Fruit fly (Drosophila melanogaster): Measurements from ENCODE around the gene Hsp70Aa.

The Hsp70Aa gene

DNA sequence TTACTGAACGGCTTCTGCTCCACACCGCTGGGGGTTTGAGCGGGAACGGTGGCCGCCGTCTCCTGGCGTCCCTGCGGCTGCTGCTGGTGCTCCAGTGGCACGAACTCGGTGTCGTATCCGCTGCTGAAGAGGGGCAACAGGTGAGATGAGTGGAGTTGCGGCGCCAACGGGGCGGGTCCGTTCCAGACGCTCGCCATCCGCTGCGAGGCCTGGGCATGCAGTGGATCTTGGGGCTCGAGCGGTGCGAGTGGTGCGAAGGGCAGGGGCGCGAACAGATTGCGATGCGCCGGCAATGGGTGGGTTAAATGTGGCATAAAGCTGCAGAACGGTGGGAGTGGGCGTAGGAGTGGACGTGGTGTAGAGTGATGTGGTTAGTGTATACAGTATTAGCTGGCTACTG lies 32.9 kb upstream of the Hsp70Aa start:
- TF ChIP-seq Hr78 (GFP tag; optimal IDR thresholded peaks at IDR 0.05) (no peak), Myc (optimal IDR thresholded peaks at IDR 0.05) (no peak), jim (GFP tag; optimal IDR thresholded peaks at IDR 0.05) (no peak), Sp1 (GFP tag; optimal IDR thresholded peaks at IDR 0.05) (no peak), brk (GFP tag; optimal IDR thresholded peaks at IDR 0.05) (no peak)

DNA sequence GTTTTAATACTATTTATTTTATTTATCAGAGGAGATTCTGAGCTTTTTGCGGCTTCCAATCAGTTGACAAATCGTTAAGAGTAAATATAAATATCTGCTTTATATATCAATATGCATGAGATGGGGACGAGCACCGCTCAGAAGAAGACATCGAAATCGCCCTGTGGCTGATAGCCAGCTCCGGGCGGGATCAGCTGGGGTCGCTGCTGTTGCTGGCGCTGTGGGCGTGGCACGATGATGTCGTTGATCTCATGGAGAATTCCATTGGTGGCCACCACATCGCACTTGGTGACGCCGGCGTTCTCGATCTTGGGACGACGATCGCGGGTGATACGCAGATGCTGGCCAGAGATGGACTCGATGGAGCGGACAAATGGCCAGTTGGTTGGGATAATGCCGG lies 28.5 kb upstream of the Hsp70Aa start:
- TF ChIP-seq Dif (GFP tag; optimal IDR thresholded peaks at IDR 0.05; ENCODE audit: partially characterized antibody) (peak; percentile 48), N (GFP tag; optimal IDR thresholded peaks at IDR 0.05) (no peak)

DNA sequence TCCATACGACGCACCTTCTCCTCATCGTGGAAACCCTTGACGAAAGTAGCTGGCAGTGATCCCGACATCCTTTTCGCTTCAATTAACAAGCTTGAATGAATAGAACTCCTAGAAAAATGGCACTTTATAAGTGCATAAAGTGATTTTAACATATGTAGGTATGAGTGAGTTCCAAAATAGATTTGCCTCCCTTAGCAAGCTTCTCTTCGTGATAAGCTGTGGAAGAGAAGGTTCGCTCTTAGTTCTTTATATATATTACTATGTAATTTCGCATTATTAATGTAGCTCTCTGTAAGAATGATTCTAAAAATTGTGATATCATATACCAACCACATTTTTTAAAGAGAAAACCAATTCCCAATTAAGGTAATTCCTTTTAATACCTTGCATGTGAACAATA lies 28.1 kb upstream of the Hsp70Aa start, which contains the start of gene CG3397:
CG3397 (minus strand) TSS at position 101 of the 400 bp plus-strand sequence.
- TF ChIP-seq HLH106 (tag; optimal IDR thresholded peaks at IDR 0.05) (no peak), sage (GFP tag; optimal IDR thresholded peaks at IDR 0.05) (peak; percentile 16)

DNA sequence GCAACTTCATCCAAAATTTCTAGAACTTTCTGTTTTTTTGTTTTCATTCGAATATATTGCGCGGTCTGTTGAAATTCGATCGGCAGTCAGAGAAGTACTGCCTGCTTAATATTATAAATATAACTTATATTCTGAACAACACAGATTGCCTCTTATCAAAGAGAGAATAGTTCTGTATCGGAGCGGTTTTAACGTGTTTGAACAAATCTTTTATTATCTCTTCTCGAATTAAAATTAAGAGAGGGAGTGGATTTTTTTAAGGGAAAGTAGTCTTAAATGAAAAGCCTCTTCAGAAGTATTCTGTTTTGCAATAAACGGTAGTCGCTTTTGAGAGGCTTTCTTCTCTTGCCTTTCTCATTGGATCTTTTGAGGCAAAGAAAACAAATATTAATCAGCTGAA lies 26.2 kb upstream of the Hsp70Aa start:
- peak; percentile 21 for TF ChIP-seq CrebA (GFP tag; optimal IDR thresholded peaks at IDR 0.05; ENCODE audit: borderline replicate concordance)
- TF ChIP-seq dmrt93B (GFP tag; optimal IDR thresholded peaks at IDR 0.05), result no peak

DNA sequence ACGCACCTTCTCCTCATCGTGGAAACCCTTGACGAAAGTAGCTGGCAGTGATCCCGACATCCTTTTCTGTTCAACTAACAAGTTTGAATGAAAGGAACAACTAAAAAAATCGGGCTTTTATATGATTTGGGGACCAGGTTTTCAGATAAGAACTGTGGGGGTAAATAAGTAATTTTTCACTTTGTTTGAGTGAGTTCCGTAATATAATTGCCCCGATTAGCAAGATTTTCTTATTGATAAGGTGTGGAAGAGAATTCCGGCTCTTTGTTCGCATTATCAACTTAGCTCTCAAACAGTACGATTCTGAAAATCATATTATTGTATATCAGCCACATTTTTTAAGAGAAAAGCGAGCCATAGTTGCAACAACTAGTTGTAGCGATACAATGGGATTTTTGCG lies 25.6 kb upstream of the Hsp70Aa start, which contains the start of gene CG12224:
CG12224 (minus strand) TSS at position 101 of the 400 bp plus-strand sequence.
- TF ChIP-seq jim (GFP tag; optimal IDR thresholded peaks at IDR 0.05), result no peak
- no peak for TF ChIP-seq Hr78 (GFP tag; optimal IDR thresholded peaks at IDR 0.05)
- no peak for TF ChIP-seq dsf (GFP tag; optimal IDR thresholded peaks at IDR 0.05; ENCODE audit: borderline replicate concordance)
- no peak for TF ChIP-seq Sp1 (GFP tag; optimal IDR thresholded peaks at IDR 0.05)
- no peak for TF ChIP-seq dmrt93B (GFP tag; optimal IDR thresholded peaks at IDR 0.05)
- TF ChIP-seq woc (GFP tag; optimal IDR thresholded peaks at IDR 0.05), result no peak

DNA sequence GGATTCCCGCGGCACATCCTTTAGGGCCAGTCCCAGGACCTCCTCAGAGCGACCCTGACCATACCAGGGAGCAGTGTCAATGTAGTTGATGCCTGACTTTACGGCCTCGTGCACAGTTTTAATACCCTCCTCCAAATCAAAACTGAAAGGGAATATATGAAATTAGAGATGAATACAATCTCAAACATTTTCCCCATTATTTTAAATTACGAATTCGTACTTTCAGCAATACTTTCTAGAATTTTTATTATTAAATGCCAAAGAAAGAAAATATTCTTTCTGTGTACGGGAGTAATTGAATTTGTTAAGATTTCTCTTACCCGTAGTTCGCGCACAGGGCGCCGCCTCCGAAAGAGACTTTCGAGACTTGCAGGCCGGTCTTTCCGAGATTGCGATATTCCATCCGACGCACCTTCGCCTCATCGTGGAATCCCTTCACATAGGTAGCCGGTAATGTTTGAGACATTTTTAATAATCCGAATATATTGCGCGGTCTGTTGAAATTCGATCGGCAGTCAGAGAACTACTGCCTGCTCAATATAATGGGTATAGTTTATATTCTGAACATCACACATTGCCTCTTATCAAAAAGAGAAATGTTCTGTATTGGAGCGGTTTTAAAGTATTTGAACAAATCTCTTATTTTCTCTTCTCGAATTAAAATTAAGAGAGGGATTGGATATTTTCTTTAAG lies 23.7 kb upstream of the Hsp70Aa start, which contains the start of gene CG18547:
CG18547 (minus strand) TSS at position 512 of the 693 bp plus-strand sequence.
- peak; percentile 56 for TF ChIP-seq HLH106 (tag; optimal IDR thresholded peaks at IDR 0.05)
- TF ChIP-seq psq (GFP tag; optimal IDR thresholded peaks at IDR 0.05), result peak; percentile 29
- TF ChIP-seq OdsH (GFP tag; optimal IDR thresholded peaks at IDR 0.05), result peak; percentile 56
- TF ChIP-seq Rel (GFP tag; optimal IDR thresholded peaks at IDR 0.05), result no peak
- no peak for TF ChIP-seq Rel (tag; optimal IDR thresholded peaks at IDR 0.05)
- TF ChIP-seq dmrt93B (GFP tag; optimal IDR thresholded peaks at IDR 0.05), result no peak
- TF ChIP-seq sv (GFP tag; optimal IDR thresholded peaks at IDR 0.05), result no peak
- TF ChIP-seq rgr (GFP tag; optimal IDR thresholded peaks at IDR 0.05), result peak; percentile 64
- peak; percentile 66 for TF ChIP-seq fru (GFP tag; optimal IDR thresholded peaks at IDR 0.05)
- TF ChIP-seq CG32264 (GFP tag; optimal IDR thresholded peaks at IDR 0.05), result no peak
- TF ChIP-seq lola (GFP tag; optimal IDR thresholded peaks at IDR 0.05), result no peak
- TF ChIP-seq br (GFP tag; optimal IDR thresholded peaks at IDR 0.05), result peak; percentile 31
- TF ChIP-seq Mio (GFP tag; optimal IDR thresholded peaks at IDR 0.05), result no peak
- peak; percentile 25 for TF ChIP-seq woc (GFP tag; optimal IDR thresholded peaks at IDR 0.05)
- TF ChIP-seq Hnf4 (GFP tag; optimal IDR thresholded peaks at IDR 0.05), result peak; percentile 31
- TF ChIP-seq Hr83 (GFP tag; optimal IDR thresholded peaks at IDR 0.05; ENCODE audit: poor library complexity, severe bottlenecking), result no peak
- peak; percentile 65 for TF ChIP-seq h (GFP tag; optimal IDR thresholded peaks at IDR 0.05)
- TF ChIP-seq brk (GFP tag; optimal IDR thresholded peaks at IDR 0.05), result no peak
- no peak for TF ChIP-seq usp (GFP tag; optimal IDR thresholded peaks at IDR 0.05)
- peak in 1 of 2 experiments; percentile 1 for TF ChIP-seq dl (GFP tag; optimal IDR thresholded peaks at IDR 0.05; ENCODE audit: insufficient read depth in 1 of 2, partially characterized antibody in 2 of 2)
- TF ChIP-seq Sp1 (GFP tag; optimal IDR thresholded peaks at IDR 0.05), result peak; percentile 33
- no peak for TF ChIP-seq sage (GFP tag; optimal IDR thresholded peaks at IDR 0.05)
- no peak for TF ChIP-seq CG9705 (GFP tag; optimal IDR thresholded peaks at IDR 0.05)
- TF ChIP-seq ey (GFP tag; optimal IDR thresholded peaks at IDR 0.05), result peak; percentile 41
- TF ChIP-seq N (GFP tag; optimal IDR thresholded peaks at IDR 0.05), result no peak
- peak; percentile 10 for TF ChIP-seq Dif (GFP tag; optimal IDR thresholded peaks at IDR 0.05; ENCODE audit: partially characterized antibody)
- TF ChIP-seq Hr78 (GFP tag; optimal IDR thresholded peaks at IDR 0.05), result no peak
- TF ChIP-seq foxo (GFP tag; optimal IDR thresholded peaks at IDR 0.05), result peak in 1 of 2 experiments; percentile 69
- no peak for TF ChIP-seq Vsx2 (GFP tag; optimal IDR thresholded peaks at IDR 0.05; ENCODE audit: partially characterized antibody)
- no peak for TF ChIP-seq Jra (GFP tag; optimal IDR thresholded peaks at IDR 0.05)

Measured in whole organism, wandering third instar larva.